Worm (Caenorhabditis elegans) whole organism, young adult: ENCODE data around the gene srw-102.

Experiments used
- B0261.1 ChIP-seq: sonication (generic microtip); optimal IDR thresholded peaks from 2 replicates; lab custom pipeline; 2016; ENCODE audit warnings: mild to moderate bottlenecking, missing genetic modification characterization, moderate library complexity, missing compliant biosample characterization
- B0336.3 ChIP-seq: fragments of 200-800 bp; sonication (Bioruptor generic); IDR thresholded peaks from 2 replicates; pipeline ENCODE4 v1.3.6; 2022; ENCODE audit warnings: missing genetic modification characterization, missing compliant biosample characterization
- C06A6.2 ChIP-seq: fragments of 200-800 bp; sonication (Bioruptor generic); conservative IDR thresholded peaks from 2 replicates; pipeline ENCODE4 v1.3.6; 2022; ENCODE audit warnings: missing genetic modification characterization, missing compliant biosample characterization
- D2030.7 ChIP-seq: fragments of 200-800 bp; sonication (Bioruptor generic); IDR thresholded peaks from 2 replicates; pipeline ENCODE4 v1.3.6; 2022; ENCODE audit warnings: missing genetic modification reagents, missing genetic modification characterization, missing compliant biosample characterization
- F33H1.4 ChIP-seq: fragments of 200-800 bp; sonication (Bioruptor generic); IDR thresholded peaks from 2 replicates; pipeline ENCODE4 v1.3.6; 2022; ENCODE audit warnings: missing genetic modification reagents, missing genetic modification characterization, missing compliant biosample characterization
- F37B4.10 ChIP-seq: fragments of 200-800 bp; sonication (Bioruptor generic); IDR thresholded peaks from 2 replicates; pipeline ENCODE4 v1.3.6; 2022; ENCODE audit warnings: missing genetic modification characterization, missing compliant biosample characterization
- F57C9.4 ChIP-seq: sonication (generic microtip); optimal IDR thresholded peaks from 2 replicates; lab custom pipeline; 2017; ENCODE audit warnings: mild to moderate bottlenecking, missing genetic modification characterization, missing compliant biosample characterization
- Y95B8A.8 ChIP-seq: fragments of 200-800 bp; sonication (Bioruptor generic); IDR thresholded peaks from 2 replicates; pipeline ENCODE4 v1.3.6; 2022; ENCODE audit warnings: missing genetic modification reagents, missing genetic modification characterization, missing compliant biosample characterization
- aptf-2 ChIP-seq: fragments of 200-800 bp; sonication (Bioruptor generic); conservative IDR thresholded peaks from 2 replicates; pipeline ENCODE4 v1.3.6; 2022; ENCODE audit warnings: missing genetic modification reagents, missing genetic modification characterization, missing compliant biosample characterization
- aptf-3 ChIP-seq: fragments of 200-800 bp; sonication (Bioruptor generic); IDR thresholded peaks from 2 replicates; pipeline ENCODE4 v1.3.6; 2022; ENCODE audit warnings: missing genetic modification characterization, missing compliant biosample characterization
- attf-3 ChIP-seq: fragments of 200-800 bp; sonication (Bioruptor generic); conservative IDR thresholded peaks from 2 replicates; pipeline ENCODE4 v1.3.6; 2022; ENCODE audit warnings: missing genetic modification reagents, missing genetic modification characterization, missing compliant biosample characterization
- attf-6 ChIP-seq: fragments of 200-800 bp; sonication (Bioruptor generic); IDR thresholded peaks from 2 replicates; pipeline ENCODE4 v1.3.6; 2022; ENCODE audit warnings: missing genetic modification reagents, missing genetic modification characterization, missing compliant biosample characterization
- ceh-91 ChIP-seq: fragments of 200-800 bp; sonication (Bioruptor generic); IDR thresholded peaks from 2 replicates; pipeline ENCODE4 v1.3.6; 2022; ENCODE audit warnings: missing genetic modification reagents, missing genetic modification characterization, missing compliant biosample characterization
- dpff-1 ChIP-seq: sonication (generic microtip); optimal IDR thresholded peaks from 2 replicates; lab custom pipeline; 2017; ENCODE audit warnings: mild to moderate bottlenecking, missing genetic modification characterization, missing compliant biosample characterization
- egl-18 ChIP-seq: fragments of 200-800 bp; sonication (Bioruptor generic); IDR thresholded peaks from 2 replicates; pipeline ENCODE4 v1.3.6; 2022; ENCODE audit warnings: missing genetic modification reagents, missing genetic modification characterization, missing compliant biosample characterization
- egrh-3 ChIP-seq: fragments of 200-800 bp; sonication (Bioruptor generic); IDR thresholded peaks from 2 replicates; pipeline ENCODE4 v1.3.6; 2022; ENCODE audit warnings: missing genetic modification reagents, missing genetic modification characterization, missing compliant biosample characterization
- ets-4 ChIP-seq: fragments of 200-800 bp; sonication (Bioruptor generic); optimal IDR thresholded peaks from 2 replicates; lab custom pipeline; 2018; ENCODE audit warnings: mild to moderate bottlenecking, missing genetic modification characterization, missing compliant biosample characterization
- fkh-3 ChIP-seq: sonication (generic microtip); optimal IDR thresholded peaks from 2 replicates; lab custom pipeline; 2016; ENCODE audit warnings: mild to moderate bottlenecking, missing genetic modification characterization, missing compliant biosample characterization
- gei-17 ChIP-seq: fragments of 200-800 bp; sonication (Bioruptor generic); optimal IDR thresholded peaks from 2 replicates; lab custom pipeline; 2018; ENCODE audit warnings: mild to moderate bottlenecking, missing genetic modification characterization, missing compliant biosample characterization
- hlh-12 ChIP-seq: sonication (generic microtip); optimal IDR thresholded peaks from 2 replicates; lab custom pipeline; 2016; ENCODE audit warnings: missing genetic modification characterization, missing compliant biosample characterization
- hlh-26 ChIP-seq: fragments of 200-800 bp; sonication (Bioruptor generic); conservative IDR thresholded peaks from 2 replicates; pipeline ENCODE4 v1.3.6; 2022; ENCODE audit warnings: missing genetic modification reagents, missing genetic modification characterization, missing compliant biosample characterization
- hmg-1.2 ChIP-seq: fragments of 200-800 bp; sonication (Bioruptor generic); IDR thresholded peaks from 2 replicates; pipeline ENCODE4 v1.3.6; 2022; ENCODE audit warnings: missing genetic modification reagents, missing genetic modification characterization, missing compliant biosample characterization
- hrde-1 ChIP-seq: sonication (generic microtip); optimal IDR thresholded peaks from 2 replicates; lab custom pipeline; 2016; ENCODE audit warnings: missing genetic modification characterization, mild to moderate bottlenecking, missing compliant biosample characterization, moderate library complexity, missing genotype, missing genetic modification reagents, borderline replicate concordance
- lin-40 ChIP-seq: sonication (generic microtip); optimal IDR thresholded peaks from 2 replicates; lab custom pipeline; 2016; ENCODE audit warnings: missing genetic modification characterization, mild to moderate bottlenecking, missing compliant biosample characterization, missing genotype, missing genetic modification reagents
- lin-54 ChIP-seq: fragments of 200-800 bp; sonication (Bioruptor generic); optimal IDR thresholded peaks from 2 replicates; lab custom pipeline; 2018; ENCODE audit warnings: mild to moderate bottlenecking, missing genetic modification characterization, missing compliant biosample characterization
- lir-1 ChIP-seq: fragments of 200-800 bp; sonication (Bioruptor generic); conservative IDR thresholded peaks from 2 replicates; pipeline ENCODE4 v1.3.6; 2022; ENCODE audit warnings: missing genetic modification reagents, missing genetic modification characterization, missing compliant biosample characterization
- mcd-1 ChIP-seq: fragments of 200-800 bp; sonication (Bioruptor generic); IDR thresholded peaks from 2 replicates; pipeline ENCODE4 v1.3.6; 2022; ENCODE audit warnings: missing genetic modification reagents, missing genetic modification characterization, missing compliant biosample characterization
- nhr-179 ChIP-seq: sonication (generic microtip); optimal IDR thresholded peaks from 2 replicates; lab custom pipeline; 2016; ENCODE audit warnings: mild to moderate bottlenecking, missing genetic modification characterization, missing compliant biosample characterization
- nhr-90 ChIP-seq: sonication (generic microtip); optimal IDR thresholded peaks from 2 replicates; lab custom pipeline; 2016; ENCODE audit warnings: missing genotype, mild to moderate bottlenecking, missing genetic modification characterization, missing compliant biosample characterization
- pbrm-1 ChIP-seq: fragments of 200-800 bp; sonication (Bioruptor generic); IDR thresholded peaks from 2 replicates; pipeline ENCODE4 v1.3.6; 2022; ENCODE audit warnings: missing genetic modification reagents, missing genetic modification characterization, missing compliant biosample characterization
- rpc-1 ChIP-seq, 2 experiments: fragments of 150-350 bp in 1 of 2; sonication (generic microtip) in 1 of 2; optimal IDR thresholded peaks; 2 replicates each; lab custom pipeline; 2014 to 2018; ENCODE audit warnings: missing biosample characterization in 1 of 2, missing genetic modification characterization in 1 of 2, missing genetic modification reagents in 1 of 2, missing genotype in 1 of 2
- sdz-38 ChIP-seq: sonication (generic microtip); optimal IDR thresholded peaks from 2 replicates; lab custom pipeline; 2016; ENCODE audit warnings: missing genotype, missing genetic modification characterization, missing compliant biosample characterization
- sptf-2 ChIP-seq: fragments of 200-800 bp; sonication (Bioruptor generic); optimal IDR thresholded peaks from 2 replicates; lab custom pipeline; 2018; ENCODE audit warnings: mild to moderate bottlenecking, missing genetic modification characterization, missing compliant biosample characterization
- zfh-2 ChIP-seq: fragments of 200-800 bp; sonication (Bioruptor generic); conservative IDR thresholded peaks from 2 replicates; pipeline ENCODE4 v1.3.6; 2022; ENCODE audit warnings: missing genetic modification reagents, missing genetic modification characterization, missing compliant biosample characterization
- ztf-25 ChIP-seq: fragments of 200-800 bp; sonication (Bioruptor generic); IDR thresholded peaks from 2 replicates; pipeline ENCODE4 v1.3.6; 2022; ENCODE audit warnings: missing genetic modification reagents, missing genetic modification characterization, missing compliant biosample characterization
- ztf-6 ChIP-seq: fragments of 200-800 bp; sonication (Bioruptor generic); IDR thresholded peaks from 2 replicates; pipeline ENCODE4 v1.3.6; 2022; ENCODE audit warnings: missing genetic modification reagents, missing genetic modification characterization, missing compliant biosample characterization

The srw-102 gene

DNA sequence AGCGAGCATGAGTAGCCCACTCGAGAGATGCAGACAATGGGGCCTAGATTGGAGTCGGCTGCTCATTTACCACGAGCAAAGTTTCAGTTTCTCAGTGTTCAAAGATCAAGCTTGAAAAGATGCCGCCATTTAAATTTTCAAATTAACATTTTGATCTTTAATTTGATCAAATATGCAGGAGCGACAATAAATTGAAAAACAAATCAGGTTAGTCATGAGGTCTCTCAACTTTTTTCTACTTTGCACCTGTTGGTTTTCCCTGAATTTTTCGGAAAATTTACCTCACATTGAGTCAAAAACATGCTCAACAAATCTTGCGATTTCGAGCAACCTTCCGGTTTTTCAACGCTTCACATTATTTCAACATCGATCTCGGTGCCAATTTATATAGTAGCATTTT, 34.7 kb upstream of the srw-102 start, which contains the start of gene srh-5:
Gene srh-5 (plus strand): TSS at position 301 of the 400 bp plus-strand sequence.
- TF ChIP-seq nhr-90: no peak
- no peak for TF ChIP-seq ztf-6 (GFP tag; lab: Robert Waterston, UW)
- no peak for TF ChIP-seq aptf-3 (GFP tag; lab: Robert Waterston, UW)
- TF ChIP-seq ztf-25 (GFP tag; lab: Robert Waterston, UW): no peak
- no peak for TF ChIP-seq hrde-1 (tag; lab: Kevin White, UChicago)
- no peak for TF ChIP-seq dpff-1
- TF ChIP-seq mcd-1 (GFP tag; lab: Robert Waterston, UW): no peak
- TF ChIP-seq B0336.3 (GFP tag; lab: Robert Waterston, UW): no peak
- TF ChIP-seq ets-4 (GFP tag; lab: Kevin White, UChicago): no peak
- TF ChIP-seq hlh-26 (GFP tag; lab: Robert Waterston, UW): no peak
- TF ChIP-seq B0261.1 (tag; lab: Kevin White, UChicago): no peak
- no peak for TF ChIP-seq sdz-38
- TF ChIP-seq hlh-12 (tag; lab: Kevin White, UChicago): no peak
- TF ChIP-seq fkh-3 (tag; lab: Kevin White, UChicago): no peak
- no peak for TF ChIP-seq pbrm-1 (GFP tag; lab: Robert Waterston, UW)
- TF ChIP-seq hmg-1.2 (GFP tag; lab: Robert Waterston, UW): no peak
- no peak for TF ChIP-seq ceh-91 (GFP tag; lab: Robert Waterston, UW)
- no peak for TF ChIP-seq nhr-179
- TF ChIP-seq attf-3 (GFP tag; lab: Robert Waterston, UW): no peak

DNA sequence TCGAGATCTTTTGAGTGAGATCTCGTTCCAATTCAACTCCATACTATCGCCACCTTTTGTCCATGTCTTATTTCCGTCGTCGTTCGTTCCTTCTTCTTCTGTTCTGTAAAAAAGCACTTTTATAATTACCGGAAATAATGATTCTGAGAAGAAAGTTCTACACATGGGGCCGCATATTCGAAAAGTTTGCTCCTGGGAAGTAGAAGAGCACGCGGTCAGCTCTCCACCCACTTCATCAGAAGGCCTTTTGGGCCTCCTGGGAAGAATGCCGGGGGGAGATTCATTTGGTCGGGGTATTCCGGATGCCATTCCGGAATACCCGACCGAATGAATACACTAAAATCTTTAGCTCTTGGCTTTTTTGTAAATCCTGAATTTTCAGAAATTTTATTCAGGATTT, 27.5 kb upstream of the srw-102 start, which contains the start of gene Y46H3C.5:
Gene Y46H3C.5 (minus strand): TSS at position 2 of the 400 bp plus-strand sequence.
- TF ChIP-seq aptf-3 (GFP tag; lab: Robert Waterston, UW): 0 out of 2 replicates have a peak, but pooled peaks have one; percentile 63
- peak; percentile 80 for TF ChIP-seq aptf-2

DNA sequence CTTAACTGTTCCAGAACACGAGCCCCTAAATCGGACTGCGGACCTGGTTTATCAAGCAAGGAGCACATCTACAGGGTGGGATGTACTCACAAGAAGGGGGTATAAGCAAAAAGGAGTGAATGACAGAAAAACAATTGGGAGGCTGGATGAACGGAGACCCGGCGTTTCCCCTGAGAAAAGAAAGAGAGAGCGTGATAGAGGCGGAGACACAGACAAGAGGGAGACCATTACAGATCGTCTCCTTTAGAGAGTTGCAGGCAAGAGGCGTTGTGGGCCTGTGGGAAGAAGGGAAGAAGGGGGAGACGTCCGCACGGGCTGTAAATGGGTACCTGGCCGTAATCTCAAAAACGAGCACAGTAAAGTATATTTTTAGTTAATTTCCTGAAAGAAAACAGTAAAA, 26.2 kb upstream of the srw-102 start, which contains the start of gene Y46H3C.7:
Gene Y46H3C.7 (minus strand): TSS at position 147 of the 400 bp plus-strand sequence.
- TF ChIP-seq hmg-1.2 (GFP tag; lab: Robert Waterston, UW): peak; percentile 65
- peak; percentile 94 for TF ChIP-seq aptf-2
- TF ChIP-seq aptf-3 (GFP tag; lab: Robert Waterston, UW): 0 out of 2 replicates have a peak, but pooled peaks have one; percentile 60

DNA sequence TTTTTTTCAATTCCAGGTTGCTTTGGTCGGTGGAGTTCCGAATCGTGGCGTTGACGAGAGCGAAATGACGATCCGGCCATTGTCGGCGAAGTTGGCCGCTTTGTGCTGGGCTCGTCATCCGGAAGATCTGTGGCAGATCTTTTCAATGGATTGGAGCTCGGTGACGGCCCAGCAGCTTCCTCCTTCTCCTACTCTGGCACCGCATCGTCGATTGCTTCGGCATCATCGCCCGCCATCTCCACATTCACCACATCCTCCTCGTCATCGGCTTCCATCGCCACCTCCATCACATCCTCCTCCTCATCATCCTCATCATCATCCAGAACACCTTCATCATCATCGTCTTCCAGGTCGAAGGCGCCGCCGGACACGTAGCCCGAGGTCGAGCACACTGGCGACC, 21.6 kb upstream of the srw-102 start:
- TF ChIP-seq F37B4.10 (GFP tag; lab: Robert Waterston, UW): no peak
- TF ChIP-seq egrh-3 (GFP tag; lab: Robert Waterston, UW): peak; percentile 49; the same call in 1 of the 2 replicates
- TF ChIP-seq sptf-2 (GFP tag; lab: Kevin White, UChicago): no peak
- TF ChIP-seq lin-54 (GFP tag; lab: Kevin White, UChicago): no peak
- no peak for TF ChIP-seq F57C9.4
- no peak for TF ChIP-seq lin-40 (tag; lab: Kevin White, UChicago)
- peak; percentile 79 for TF ChIP-seq zfh-2 (GFP tag; lab: Robert Waterston, UW)
- no peak for TF ChIP-seq C06A6.2 (GFP tag; lab: Robert Waterston, UW)
- TF ChIP-seq F33H1.4 (GFP tag; lab: Robert Waterston, UW): no peak
- TF ChIP-seq ztf-25 (GFP tag; lab: Robert Waterston, UW): no peak
- no peak for TF ChIP-seq D2030.7 (GFP tag; lab: Robert Waterston, UW)
- TF ChIP-seq Y95B8A.8: no peak
- TF ChIP-seq, all 124 proteins: peak for 2

DNA sequence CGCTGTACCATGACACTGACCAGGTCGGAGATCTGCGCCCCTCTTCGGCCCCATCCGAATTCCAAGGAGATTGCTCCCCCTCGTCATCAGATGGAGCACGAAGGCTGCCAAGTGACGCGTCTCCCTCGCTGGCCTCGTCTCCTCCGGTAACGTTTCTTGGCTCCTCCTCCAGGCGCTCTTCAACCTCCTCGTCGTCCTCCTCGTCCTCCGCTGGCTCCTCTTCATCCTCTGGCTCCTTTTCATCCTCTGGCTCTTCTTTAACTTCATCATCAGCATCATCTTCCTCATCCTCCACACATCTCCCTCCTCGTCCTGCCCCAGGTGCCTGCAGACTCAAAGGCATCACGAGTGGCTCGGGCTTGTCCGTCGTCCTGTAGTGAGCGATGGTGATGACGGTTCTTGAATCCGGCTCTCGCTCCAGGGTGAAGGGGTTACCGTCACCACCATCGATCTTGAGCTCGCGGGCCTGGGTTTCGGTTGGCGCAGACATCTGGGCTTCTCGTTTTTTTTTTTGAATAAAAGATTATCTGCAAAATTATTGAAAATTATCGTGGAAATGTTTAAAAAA, 20.7 kb upstream of the srw-102 start:
- TF ChIP-seq egrh-3 (GFP tag; lab: Robert Waterston, UW) (peak; percentile 78), egl-18 (GFP tag; lab: Robert Waterston, UW) (no peak), rpc-1 (optimal IDR thresholded peaks at IDR 0.05; lab: Kevin White, UChicago) (no peak), rpc-1 (tag; optimal IDR thresholded peaks at IDR 0.05; lab: Kevin White, UChicago) (no peak), attf-6 (GFP tag; lab: Robert Waterston, UW) (0 out of 2 replicates have a peak, but pooled peaks have one; percentile 25), zfh-2 (GFP tag; lab: Robert Waterston, UW) (peak; percentile 89), gei-17 (GFP tag; lab: Kevin White, UChicago) (no peak), lir-1 (no peak), mcd-1 (GFP tag; lab: Robert Waterston, UW) (no peak)
